Fruit fly (Drosophila melanogaster): ENCODE measurements around the gene CG14785.

The CG14785 gene

DNA sequence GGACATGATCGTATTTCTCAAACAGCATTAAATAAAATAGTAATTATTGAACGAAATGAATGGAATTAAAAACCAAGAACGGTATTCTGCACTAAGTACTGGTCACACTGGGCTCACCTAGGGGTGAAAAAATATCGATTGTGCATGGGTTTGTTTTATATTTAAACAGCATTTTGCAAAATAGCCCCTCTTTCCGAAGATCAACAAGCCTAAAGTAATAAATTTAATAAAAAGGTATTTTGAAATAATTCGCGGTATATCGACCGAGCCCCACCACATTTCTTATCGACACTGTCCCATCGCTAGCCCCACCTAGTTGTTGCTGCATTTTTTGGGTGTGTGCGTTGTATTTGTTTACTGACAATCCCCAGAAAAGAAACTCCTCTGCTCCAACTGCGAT lies 13.7 kb upstream of the CG14785 start, which contains the start of gene pck (continued):
- TF ChIP-seq org-1 (GFP tag; optimal IDR thresholded peaks at IDR 0.05) = no peak
- peak; percentile 18 for TF ChIP-seq wek (GFP tag; optimal IDR thresholded peaks at IDR 0.05)
- no peak for TF ChIP-seq p53 (GFP tag; optimal IDR thresholded peaks at IDR 0.05)
- peak; percentile 53 for TF ChIP-seq phol (tag; optimal IDR thresholded peaks at IDR 0.05)
- peak; percentile 17 for TF ChIP-seq trh (GFP tag; optimal IDR thresholded peaks at IDR 0.05)
- TF ChIP-seq CG42726 (GFP tag; IDR thresholded peaks at IDR 0.05; ENCODE audit: partially characterized antibody) = no peak
- peak; percentile 52 for TF ChIP-seq CG2678 (tag; optimal IDR thresholded peaks at IDR 0.05)
- peak; percentile 31 for TF ChIP-seq Nf-YC (tag; optimal IDR thresholded peaks at IDR 0.05)
- no peak for TF ChIP-seq CG10431 (GFP tag; optimal IDR thresholded peaks at IDR 0.05)
- TF ChIP-seq chn (GFP tag; optimal IDR thresholded peaks at IDR 0.05) = peak; percentile 83
- TF ChIP-seq CG17829 (tag; optimal IDR thresholded peaks at IDR 0.05) = peak; percentile 67
- peak; percentile 11 for TF ChIP-seq CG34376 (GFP tag; optimal IDR thresholded peaks at IDR 0.05)
- TF ChIP-seq ash1 (GFP tag; optimal IDR thresholded peaks at IDR 0.05) = no peak
- peak; percentile 52 for TF ChIP-seq CG1647 (GFP tag; optimal IDR thresholded peaks at IDR 0.05)
- TF ChIP-seq gem (tag; optimal IDR thresholded peaks at IDR 0.05) = no peak
- no peak for TF ChIP-seq CG17568 (GFP tag; optimal IDR thresholded peaks at IDR 0.05)
- TF ChIP-seq D19A (tag; optimal IDR thresholded peaks at IDR 0.05) = no peak
- TF ChIP-seq CG10366 (GFP tag; IDR thresholded peaks at IDR 0.05) = peak; percentile 55
- TF ChIP-seq jigr1 (GFP tag; IDR thresholded peaks at IDR 0.05) = no peak
- peak; percentile 47; the same call in 1 of the 3 replicates for TF ChIP-seq CG2199 (GFP tag; IDR thresholded peaks at IDR 0.05)
- no peak for TF ChIP-seq grn (GFP tag; optimal IDR thresholded peaks at IDR 0.05)
- TF ChIP-seq CG1792 (GFP tag; optimal IDR thresholded peaks at IDR 0.05) = peak; percentile 36
- TF ChIP-seq Mad (GFP tag; optimal IDR thresholded peaks at IDR 0.05) = peak; percentile 38
- peak; percentile 44 for TF ChIP-seq shn (GFP tag; optimal IDR thresholded peaks at IDR 0.05)
- peak; percentile 56 for TF ChIP-seq CG1024 (GFP tag; IDR thresholded peaks at IDR 0.05)
- peak; percentile 50; the same call in 1 of the 2 replicates for TF ChIP-seq Rx (GFP tag; IDR thresholded peaks at IDR 0.05)
- peak; percentile 74 for TF ChIP-seq ind (GFP tag; optimal IDR thresholded peaks at IDR 0.05)
- TF ChIP-seq pan (optimal IDR thresholded peaks at IDR 0.05) = no peak
- peak in 1 of 2 experiments; percentile 70 for TF ChIP-seq pan (GFP tag; optimal IDR thresholded peaks at IDR 0.05 in 1 of 2, IDR thresholded peaks at IDR 0.05 in 1 of 2)
- peak; percentile 49 for TF ChIP-seq CG7271 (tag; optimal IDR thresholded peaks at IDR 0.05)
- TF ChIP-seq CG11398 (GFP tag; optimal IDR thresholded peaks at IDR 0.05) = peak; percentile 40
- TF ChIP-seq Mes4 (GFP tag; optimal IDR thresholded peaks at IDR 0.05) = peak; percentile 35
- TF ChIP-seq dan (GFP tag; IDR thresholded peaks at IDR 0.05) = no peak
- no peak for TF ChIP-seq Trl (optimal IDR thresholded peaks at IDR 0.05)
- peak; percentile 68 for TF ChIP-seq Trl (GFP tag; optimal IDR thresholded peaks at IDR 0.05)
- no peak for TF ChIP-seq croc (GFP tag; conservative IDR thresholded peaks at IDR 0.05)
- TF ChIP-seq CG10565 (GFP tag; optimal IDR thresholded peaks at IDR 0.05) = no peak
- TF ChIP-seq al (GFP tag; IDR thresholded peaks at IDR 0.05) = peak; percentile 60
- TF ChIP-seq CG33557 (GFP tag; optimal IDR thresholded peaks at IDR 0.05) = peak; percentile 42
- TF ChIP-seq CG12942 (GFP tag; optimal IDR thresholded peaks at IDR 0.05) = peak; percentile 66
- TF ChIP-seq Oaz (GFP tag; IDR thresholded peaks at IDR 0.05) = no peak
- peak; percentile 8 for TF ChIP-seq CG10543 (GFP tag; optimal IDR thresholded peaks at IDR 0.05)
- TF ChIP-seq HmgD (GFP tag; optimal IDR thresholded peaks at IDR 0.05) = no peak
- TF ChIP-seq NFAT (GFP tag; IDR thresholded peaks at IDR 0.05) = peak; percentile 59
- no peak for TF ChIP-seq B-H2 (GFP tag; optimal IDR thresholded peaks at IDR 0.05)
- TF ChIP-seq Side (GFP tag; optimal IDR thresholded peaks at IDR 0.05) = peak; percentile 77
- no peak for TF ChIP-seq emc (GFP tag; optimal IDR thresholded peaks at IDR 0.05)
- no peak for TF ChIP-seq dmrt99B (tag; optimal IDR thresholded peaks at IDR 0.05)
- no peak for TF ChIP-seq CG14965 (GFP tag; optimal IDR thresholded peaks at IDR 0.05; ENCODE audit: borderline replicate concordance)
- peak; percentile 51 for TF ChIP-seq gcm (GFP tag; optimal IDR thresholded peaks at IDR 0.05)
- TF ChIP-seq lmd (GFP tag; IDR thresholded peaks at IDR 0.05) = peak; percentile 44; the same call in 1 of the 2 replicates
- peak; percentile 82 for TF ChIP-seq Xrp1 (GFP tag; IDR thresholded peaks at IDR 0.05)
- TF ChIP-seq odd (GFP tag; optimal IDR thresholded peaks at IDR 0.05) = no peak

Measured in whole organism, embryonic.